Fruit fly (Drosophila melanogaster): Measurements from ENCODE around the gene Rchy1.

dm6 chr2L:6463392-6463791 is 2.1 kb downstream of the Rchy1 start:
- TF ChIP-seq CG3032 (tag; optimal IDR thresholded peaks at IDR 0.05), result no peak
- TF ChIP-seq topi (GFP tag; optimal IDR thresholded peaks at IDR 0.05), result no peak
- no peak for TF ChIP-seq net (GFP tag; optimal IDR thresholded peaks at IDR 0.05)
- TF ChIP-seq Sox102F (GFP tag; optimal IDR thresholded peaks at IDR 0.05), result no peak
- no peak for TF ChIP-seq Blimp-1 (GFP tag; optimal IDR thresholded peaks at IDR 0.05)
- no peak for TF ChIP-seq fd85E (GFP tag; optimal IDR thresholded peaks at IDR 0.05)
- TF ChIP-seq pdm3 (GFP tag; optimal IDR thresholded peaks at IDR 0.05), result no peak
- TF ChIP-seq OdsH (GFP tag; optimal IDR thresholded peaks at IDR 0.05), result no peak
- TF ChIP-seq Lpt (GFP tag; optimal IDR thresholded peaks at IDR 0.05), result no peak
- TF ChIP-seq CG11762 (GFP tag; optimal IDR thresholded peaks at IDR 0.05; ENCODE audit: insufficient read depth), result no peak

Data from whole organism, prepupa.